Fruit fly (Drosophila melanogaster): ENCODE data around the gene CG32563.

CG32563 gene

dm6 chrX:17237421-17237820 lies 29.2 kb downstream of the CG32563 start (continued):
- TF ChIP-seq Mad (GFP tag; optimal IDR thresholded peaks at IDR 0.05), result no peak
- TF ChIP-seq CG7839 (tag; optimal IDR thresholded peaks at IDR 0.05), result peak; percentile 38
- TF ChIP-seq trh (GFP tag; optimal IDR thresholded peaks at IDR 0.05), result no peak
- no peak for TF ChIP-seq vfl (GFP tag; optimal IDR thresholded peaks at IDR 0.05)
- no peak for TF ChIP-seq sr (GFP tag; IDR thresholded peaks at IDR 0.05)
- TF ChIP-seq chm (GFP tag; IDR thresholded peaks at IDR 0.05), result no peak
- no peak for TF ChIP-seq Fer2 (tag; optimal IDR thresholded peaks at IDR 0.05)
- TF ChIP-seq zen (tag; optimal IDR thresholded peaks at IDR 0.05), result peak; percentile 17
- TF ChIP-seq CG13123 (GFP tag; optimal IDR thresholded peaks at IDR 0.05), result no peak
- TF ChIP-seq pan (optimal IDR thresholded peaks at IDR 0.05), result no peak
- peak in 1 of 2 experiments; percentile 20 for TF ChIP-seq pan (GFP tag; optimal IDR thresholded peaks at IDR 0.05 in 1 of 2, IDR thresholded peaks at IDR 0.05 in 1 of 2)
- no peak for TF ChIP-seq knrl (GFP tag; IDR thresholded peaks at IDR 0.05; ENCODE audit: partially characterized antibody)
- TF ChIP-seq CG10366 (GFP tag; IDR thresholded peaks at IDR 0.05), result no peak
- TF ChIP-seq CG9817 (tag; optimal IDR thresholded peaks at IDR 0.05), result no peak
- peak; percentile 30 for TF ChIP-seq fd96Cb (tag; optimal IDR thresholded peaks at IDR 0.05)
- no peak for TF ChIP-seq CG7271 (tag; optimal IDR thresholded peaks at IDR 0.05)
- no peak for TF ChIP-seq tna (GFP tag; IDR thresholded peaks at IDR 0.05; ENCODE audit: partially characterized antibody)
- no peak for TF ChIP-seq Hsf (GFP tag; optimal IDR thresholded peaks at IDR 0.05)
- TF ChIP-seq peb (GFP tag; IDR thresholded peaks at IDR 0.05), result no peak
- TF ChIP-seq amos (GFP tag; IDR thresholded peaks at IDR 0.05; ENCODE audit: partially characterized antibody), result no peak
- TF ChIP-seq ranshi (GFP tag; IDR thresholded peaks at IDR 0.05), result no peak
- no peak for TF ChIP-seq otp (GFP tag; IDR thresholded peaks at IDR 0.05)
- peak; percentile 65 for TF ChIP-seq Drgx (GFP tag; IDR thresholded peaks at IDR 0.05)
- no peak for TF ChIP-seq CG16779 (GFP tag; IDR thresholded peaks at IDR 0.05)
- peak; percentile 14 for TF ChIP-seq CG14710 (tag; optimal IDR thresholded peaks at IDR 0.05)
- TF ChIP-seq ase (GFP tag; IDR thresholded peaks at IDR 0.05), result no peak
- TF ChIP-seq grau (tag; optimal IDR thresholded peaks at IDR 0.05), result peak; percentile 14
- no peak for TF ChIP-seq ab (GFP tag; optimal IDR thresholded peaks at IDR 0.05)
- no peak for TF ChIP-seq lov (optimal IDR thresholded peaks at IDR 0.05)
- TF ChIP-seq lov (GFP tag; IDR thresholded peaks at IDR 0.05), result no peak
- TF ChIP-seq CG9437 (GFP tag; optimal IDR thresholded peaks at IDR 0.05), result peak; percentile 9
- TF ChIP-seq lola (GFP tag; optimal IDR thresholded peaks at IDR 0.05), result peak in 1 of 3 experiments; percentile 26
- TF ChIP-seq ewg (GFP tag; optimal IDR thresholded peaks at IDR 0.05), result peak; percentile 0
- TF ChIP-seq esg (GFP tag; conservative IDR thresholded peaks at IDR 0.05), result 0 out of 2 replicates have a peak, but pooled peaks have one; percentile 7
- no peak for TF ChIP-seq CG33557 (GFP tag; optimal IDR thresholded peaks at IDR 0.05)
- no peak for TF ChIP-seq MESR4 (GFP tag; optimal IDR thresholded peaks at IDR 0.05)
- TF ChIP-seq gcm2 (GFP tag; optimal IDR thresholded peaks at IDR 0.05), result no peak
- no peak for TF ChIP-seq Dip2 (GFP tag; IDR thresholded peaks at IDR 0.05)
- no peak for TF ChIP-seq CG8944 (GFP tag; optimal IDR thresholded peaks at IDR 0.05)
- peak; percentile 29 for TF ChIP-seq Blimp-1 (GFP tag; optimal IDR thresholded peaks at IDR 0.05)
- peak; percentile 18 for TF ChIP-seq CG15269 (tag; optimal IDR thresholded peaks at IDR 0.05)
- peak; percentile 36 for TF ChIP-seq CG2712 (tag; optimal IDR thresholded peaks at IDR 0.05)
- TF ChIP-seq HHEX (GFP tag; optimal IDR thresholded peaks at IDR 0.05), result no peak
- TF ChIP-seq CG14441 (GFP tag; IDR thresholded peaks at IDR 0.05), result no peak
- TF ChIP-seq ken (GFP tag; IDR thresholded peaks at IDR 0.05), result no peak
- TF ChIP-seq odd (GFP tag; optimal IDR thresholded peaks at IDR 0.05), result no peak
- TF ChIP-seq mam (GFP tag; optimal IDR thresholded peaks at IDR 0.05), result no peak
- TF ChIP-seq Opbp (GFP tag; IDR thresholded peaks at IDR 0.05; ENCODE audit: partially characterized antibody), result no peak
- TF ChIP-seq rib (GFP tag; IDR thresholded peaks at IDR 0.05), result no peak
- no peak for TF ChIP-seq gt (GFP tag; IDR thresholded peaks at IDR 0.05)
- no peak for TF ChIP-seq abd-A (tag; optimal IDR thresholded peaks at IDR 0.05)
- TF ChIP-seq CG10979 (tag; optimal IDR thresholded peaks at IDR 0.05), result peak; percentile 42
